Worm (Caenorhabditis elegans) whole organism, L4/young adult: Measurements from ENCODE around the gene oac-56.

Experiments
- W03F9.2 ChIP-seq: fragments of 150-350 bp; optimal IDR thresholded peaks from 2 replicates; lab custom pipeline; 2014; ENCODE audit warnings: missing biosample characterization, missing genetic modification characterization
- dao-5 ChIP-seq: sonication (generic microtip); optimal IDR thresholded peaks from 2 replicates; lab custom pipeline; 2016; ENCODE audit warnings: missing genotype, missing genetic modification characterization, moderate library complexity, missing compliant biosample characterization
- him-1 ChIP-seq: sonication (generic microtip); optimal IDR thresholded peaks from 2 replicates; lab custom pipeline; 2016; ENCODE audit warnings: missing genotype, missing genetic modification reagents, missing genetic modification characterization, missing compliant biosample characterization

ce11 chrIV:14321655-14322054, 28.9 kb downstream of the oac-56 start, which contains the start of gene fbxa-126:
- TF ChIP-seq dao-5 = no peak
- no peak for TF ChIP-seq W03F9.2 (tag; lab: Kevin White, UChicago)
- TF ChIP-seq him-1 (tag; lab: Kevin White, UChicago) = no peak
